Worm (Caenorhabditis elegans): ENCODE results near the gene lig-4.
A peak's percentile ranks its signal among the peaks of the same experiment; 100 is the strongest.

Gene lig-4

ce11 chrIII:7498346-7498745 lies 22.9 kb upstream of the lig-4 start (continued):
- TF ChIP-seq ceh-16 (tag; optimal IDR thresholded peaks at IDR 0.05) (no peak), mdl-1 (tag; optimal IDR thresholded peaks at IDR 0.05) (peak; percentile 81), lin-15B (tag; optimal IDR thresholded peaks at IDR 0.05) (peak; percentile 95), ama-1 (optimal IDR thresholded peaks at IDR 0.05) (peak; percentile 6), nhr-76 (tag; optimal IDR thresholded peaks at IDR 0.05) (no peak), nhr-237 (tag; optimal IDR thresholded peaks at IDR 0.05) (no peak)

DNA sequence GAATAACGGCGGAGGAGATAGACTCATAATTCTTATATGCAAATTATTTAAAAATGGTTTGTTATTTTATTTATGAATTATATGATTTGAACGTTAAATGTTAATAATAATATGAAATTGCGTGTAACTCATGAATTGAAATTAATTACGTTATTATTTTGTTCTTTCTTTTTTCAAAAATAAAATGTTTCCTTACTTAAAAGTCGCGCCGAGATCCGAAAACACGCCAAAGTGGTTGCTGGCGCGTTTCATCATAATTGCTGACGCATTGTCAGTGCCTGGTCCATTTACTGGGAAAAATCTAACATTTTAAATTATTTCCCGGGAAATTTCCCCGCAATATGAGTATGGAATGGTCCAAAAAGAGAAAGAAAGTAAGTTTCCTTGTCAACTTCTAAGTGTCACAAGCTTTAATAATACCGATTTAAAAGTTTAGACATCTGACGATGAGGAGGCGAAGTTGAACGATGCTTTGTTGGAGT lies 21.8 kb upstream of the lig-4 start, which contains the start of the genes C07H6.9 and sap-140:
Gene C07H6.9, minus strand, starts transcription at position 51 of the 482 bp plus-strand sequence.
Gene sap-140, plus strand, starts transcription at position 318 of the 482 bp plus-strand sequence.
- TF ChIP-seq elt-3 (tag; optimal IDR thresholded peaks at IDR 0.05) (no peak), ceh-9 (tag; optimal IDR thresholded peaks at IDR 0.05) (no peak), pha-4 (tag; optimal IDR thresholded peaks at IDR 0.05) (peak; percentile 88), skn-1 (tag; optimal IDR thresholded peaks at IDR 0.05) (peak; percentile 6), ama-1 (optimal IDR thresholded peaks at IDR 0.05) (no peak), lin-15B (tag; optimal IDR thresholded peaks at IDR 0.05) (peak; percentile 88), nhr-43 (tag; optimal IDR thresholded peaks at IDR 0.05; ENCODE audit: poor library complexity, severe bottlenecking) (peak; percentile 56), hmg-11 (tag; optimal IDR thresholded peaks at IDR 0.05) (peak; percentile 73), egl-27 (tag; optimal IDR thresholded peaks at IDR 0.05) (no peak), snpc-4 (tag; optimal IDR thresholded peaks at IDR 0.05) (peak; percentile 77), ztf-11 (tag; optimal IDR thresholded peaks at IDR 0.05) (no peak), tbx-2 (tag; optimal IDR thresholded peaks at IDR 0.05) (peak; percentile 51), ceh-28 (tag; optimal IDR thresholded peaks at IDR 0.05) (peak; percentile 13), mml-1 (tag; optimal IDR thresholded peaks at IDR 0.05) (no peak), fkh-10 (GFP tag; optimal IDR thresholded peaks at IDR 0.05) (no peak), elt-2 (tag; optimal IDR thresholded peaks at IDR 0.05) (peak; percentile 36), eor-1 (tag; optimal IDR thresholded peaks at IDR 0.05) (no peak), nhr-25 (tag; optimal IDR thresholded peaks at IDR 0.05) (peak; percentile 53), pqm-1 (tag; optimal IDR thresholded peaks at IDR 0.05) (peak; percentile 5), nhr-23 (tag; optimal IDR thresholded peaks at IDR 0.05) (peak; percentile 87), nfya-1 (tag; optimal IDR thresholded peaks at IDR 0.05; ENCODE audit: insufficient read depth) (peak; percentile 84), lin-39 (tag; optimal IDR thresholded peaks at IDR 0.05) (peak; percentile 36), R02D3.7 (tag; optimal IDR thresholded peaks at IDR 0.05) (peak; percentile 60), nhr-28 (tag; optimal IDR thresholded peaks at IDR 0.05) (no peak), lsy-12 (tag; optimal IDR thresholded peaks at IDR 0.05) (peak; percentile 16), ZK546.5 (tag; optimal IDR thresholded peaks at IDR 0.05) (peak; percentile 8), jun-1 (tag; optimal IDR thresholded peaks at IDR 0.05) (peak; percentile 31)

DNA sequence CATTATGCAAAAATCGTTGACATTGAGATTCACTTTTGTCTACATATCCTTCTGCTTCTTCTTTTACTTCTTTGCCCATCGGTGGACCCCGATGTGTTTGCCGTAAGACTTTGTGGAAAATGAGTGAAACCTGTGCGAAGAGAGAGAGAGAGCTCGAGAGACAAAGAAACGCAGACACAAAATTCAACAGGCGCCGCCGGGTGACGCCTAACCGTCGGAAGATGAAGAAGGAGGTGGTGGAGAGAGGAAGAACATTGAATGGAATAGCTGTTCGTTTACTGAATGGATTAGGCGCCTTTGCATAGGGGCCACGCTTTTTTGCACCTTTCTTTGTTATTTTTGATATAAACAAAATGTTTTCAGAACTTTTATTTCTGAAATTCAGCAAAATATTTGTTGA lies 14.3 kb upstream of the lig-4 start:
- TF ChIP-seq eor-1 (tag; optimal IDR thresholded peaks at IDR 0.05) (no peak), egl-5 (tag; optimal IDR thresholded peaks at IDR 0.05) (no peak), elt-3 (tag; optimal IDR thresholded peaks at IDR 0.05) (no peak), unc-39 (tag; optimal IDR thresholded peaks at IDR 0.05) (no peak), ceh-16 (tag; optimal IDR thresholded peaks at IDR 0.05) (no peak), fkh-10 (GFP tag; optimal IDR thresholded peaks at IDR 0.05) (no peak), nhr-12 (tag; optimal IDR thresholded peaks at IDR 0.05) (no peak), skn-1 (tag; optimal IDR thresholded peaks at IDR 0.05) (no peak)

- no peak for TF ChIP-seq jun-1 (tag; optimal IDR thresholded peaks at IDR 0.05)
- peak; percentile 43 for TF ChIP-seq pqm-1 (tag; optimal IDR thresholded peaks at IDR 0.05)
- TF ChIP-seq elt-2 (tag; optimal IDR thresholded peaks at IDR 0.05): peak; percentile 25
These were observed 13.1 kb upstream of the lig-4 start, which contains the start of gene cls-1 for ce11 chrIII:7508128-7508635. TSS of gene cls-1 (plus strand) at chrIII:7508178.

DNA sequence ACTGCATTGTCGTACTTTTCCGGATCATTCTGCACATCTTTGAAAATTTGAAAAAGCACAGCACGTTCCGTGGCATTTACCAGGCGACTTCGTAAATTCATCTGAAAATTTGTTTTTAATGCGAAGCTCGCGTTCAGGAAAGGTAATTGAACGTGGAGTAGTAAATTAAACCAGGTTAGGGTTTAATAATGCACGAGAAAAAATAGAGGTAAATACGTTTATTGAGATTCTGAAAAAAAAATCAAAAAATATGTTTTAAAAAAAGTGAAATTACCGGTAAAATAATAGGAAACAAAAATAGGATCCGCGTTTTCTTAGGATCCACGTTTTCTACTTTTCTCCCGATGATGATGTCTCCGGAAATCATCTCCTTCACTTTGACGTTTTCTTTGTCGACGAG lies 2.8 kb upstream of the lig-4 start, which contains the start of gene clk-2:
Gene clk-2, minus strand, starts transcription at position 101 of the 400 bp plus-strand sequence.
- TF ChIP-seq elt-2 (tag; optimal IDR thresholded peaks at IDR 0.05): no peak
- TF ChIP-seq elt-3 (tag; optimal IDR thresholded peaks at IDR 0.05): no peak
- TF ChIP-seq ztf-11 (tag; optimal IDR thresholded peaks at IDR 0.05): no peak
- TF ChIP-seq mdl-1 (tag; optimal IDR thresholded peaks at IDR 0.05): no peak
- TF ChIP-seq elt-1 (tag; optimal IDR thresholded peaks at IDR 0.05): no peak
- TF ChIP-seq jun-1 (tag; optimal IDR thresholded peaks at IDR 0.05): no peak
- no peak for TF ChIP-seq daf-12 (tag; optimal IDR thresholded peaks at IDR 0.05)
- TF ChIP-seq nhr-67 (tag; optimal IDR thresholded peaks at IDR 0.05): no peak
- no peak for TF ChIP-seq eor-1 (tag; optimal IDR thresholded peaks at IDR 0.05)
- no peak for TF ChIP-seq aly-2 (tag; optimal IDR thresholded peaks at IDR 0.05)
- no peak for TF ChIP-seq R02D3.7 (tag; optimal IDR thresholded peaks at IDR 0.05)
- TF ChIP-seq nhr-237 (tag; optimal IDR thresholded peaks at IDR 0.05): no peak
- TF ChIP-seq nhr-28 (tag; optimal IDR thresholded peaks at IDR 0.05): no peak
- no peak for TF ChIP-seq sea-2 (GFP tag; optimal IDR thresholded peaks at IDR 0.05)
- no peak for TF ChIP-seq lsy-12 (tag; optimal IDR thresholded peaks at IDR 0.05)
- TF ChIP-seq ceh-28 (tag; optimal IDR thresholded peaks at IDR 0.05): no peak

Measured in whole organism, L3 larva.